Fruit fly (Drosophila melanogaster) Kc167 (cell line): Measurements from ENCODE around the gene CG18814.

Source experiments
- Myc ChIP-seq: fragments of >200 bp; optimal IDR thresholded peaks from 2 replicates; lab custom pipeline; 2017; ENCODE audit warnings: missing external identifiers
- Sin3A ChIP-seq: fragments of >200 bp; optimal IDR thresholded peaks from 2 replicates; lab custom pipeline; 2018; ENCODE audit warnings: missing external identifiers
- h ChIP-seq: fragments of >200 bp; optimal IDR thresholded peaks from 3 replicates; lab custom pipeline; 2018; ENCODE audit warnings: missing external identifiers
- insv ChIP-seq: fragments of >200 bp; optimal IDR thresholded peaks from 3 replicates; lab custom pipeline; 2018; ENCODE audit warnings: missing external identifiers
- psq ChIP-seq: fragments of >200 bp; optimal IDR thresholded peaks from 2 replicates; lab custom pipeline; 2017; ENCODE audit warnings: missing external identifiers
- ttk ChIP-seq: sonication (Bioruptor generic); optimal IDR thresholded peaks from 2 replicates; lab custom pipeline; 2017; ENCODE audit warnings: missing external identifiers

Gene CG18814

DNA sequence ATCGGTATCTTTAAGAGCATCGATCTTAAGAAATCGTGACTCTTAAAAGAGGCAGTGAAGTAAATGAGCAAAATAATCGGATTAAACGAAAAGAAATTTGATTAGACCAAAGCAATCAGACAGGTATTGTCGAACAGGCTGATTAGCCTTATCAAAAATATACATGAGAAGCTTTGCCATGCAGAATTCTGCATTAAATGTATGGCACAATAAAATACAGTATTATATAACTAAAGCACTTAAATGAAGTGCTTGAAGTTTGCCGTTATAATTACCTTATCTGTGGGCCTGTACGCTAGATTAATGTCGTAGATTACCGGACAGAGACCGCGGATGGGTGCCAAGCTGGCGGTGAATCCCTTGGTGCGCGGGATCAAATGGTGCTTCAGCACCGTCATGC is 13.4 kb downstream of the CG18814 start:
- TF ChIP-seq Myc, result no peak
- TF ChIP-seq Sin3A (lab: Kevin White, UChicago), result no peak
- TF ChIP-seq h (lab: Kevin White, UChicago), result no peak
- no peak for TF ChIP-seq insv
- no peak for TF ChIP-seq ttk
- TF ChIP-seq psq (lab: Kevin White, UChicago), result no peak

DNA sequence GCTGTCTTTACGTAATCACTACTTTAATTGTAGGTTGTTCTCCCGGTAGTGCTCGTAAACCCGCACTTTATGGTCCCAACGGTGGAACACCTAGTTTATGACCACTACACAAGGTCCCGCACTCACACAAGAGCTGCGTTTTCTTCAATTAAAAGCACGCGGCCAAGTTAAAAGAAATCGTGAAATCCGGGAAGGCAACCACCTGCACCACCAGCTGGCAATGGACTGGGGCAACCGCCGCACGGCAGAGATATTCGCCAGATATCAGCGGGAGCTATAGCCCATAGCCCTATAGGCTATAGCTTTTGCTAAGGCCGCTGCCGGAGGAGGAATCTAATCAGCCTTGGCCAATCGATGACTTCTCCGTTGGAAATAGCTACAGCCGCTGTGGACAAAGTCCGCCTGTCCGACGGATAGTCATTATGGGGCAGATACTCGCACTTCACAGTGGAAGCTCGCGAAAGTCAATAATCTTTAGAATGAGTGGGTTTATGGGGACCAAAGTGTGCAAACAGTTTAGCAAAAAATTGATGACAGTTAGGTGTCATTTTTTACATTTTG is 14.6 kb downstream of the CG18814 start:
- no peak for TF ChIP-seq h (lab: Kevin White, UChicago)
- TF ChIP-seq ttk, result no peak
- no peak for TF ChIP-seq Myc
- TF ChIP-seq insv, result no peak
- TF ChIP-seq psq (lab: Kevin White, UChicago), result no peak
- no peak for TF ChIP-seq Sin3A (lab: Kevin White, UChicago)

DNA sequence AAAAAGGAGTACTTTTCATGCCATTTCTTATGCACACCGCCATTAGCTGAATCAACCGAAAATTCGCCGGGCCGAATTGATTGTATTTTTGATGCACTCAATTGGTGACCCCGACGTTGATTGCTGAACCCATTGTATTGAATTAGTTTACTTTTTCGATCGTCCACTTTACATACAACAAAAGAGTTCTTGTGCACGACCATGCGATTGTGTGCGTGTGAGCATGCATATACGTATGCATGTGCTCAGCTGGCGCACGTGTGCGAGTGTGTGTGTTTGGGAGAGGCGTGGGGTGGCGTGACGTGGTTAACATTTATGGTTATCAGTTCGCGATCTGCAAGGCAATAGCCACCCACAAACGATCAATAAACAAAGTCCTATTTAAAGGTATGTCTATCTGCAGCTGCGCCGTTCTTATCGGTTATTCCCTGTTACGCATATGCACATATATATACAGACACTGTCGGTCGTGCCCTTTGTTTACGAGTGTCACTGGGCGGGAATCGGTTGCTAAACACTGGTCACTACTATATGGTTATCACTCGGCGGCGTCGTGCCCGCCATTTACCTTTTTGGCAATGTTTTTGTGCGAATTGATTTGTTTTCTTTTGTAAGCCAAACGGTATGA is 15.7 kb downstream of the CG18814 start:
- TF ChIP-seq ttk, result no peak
- no peak for TF ChIP-seq insv
- TF ChIP-seq Sin3A (lab: Kevin White, UChicago), result no peak

DNA sequence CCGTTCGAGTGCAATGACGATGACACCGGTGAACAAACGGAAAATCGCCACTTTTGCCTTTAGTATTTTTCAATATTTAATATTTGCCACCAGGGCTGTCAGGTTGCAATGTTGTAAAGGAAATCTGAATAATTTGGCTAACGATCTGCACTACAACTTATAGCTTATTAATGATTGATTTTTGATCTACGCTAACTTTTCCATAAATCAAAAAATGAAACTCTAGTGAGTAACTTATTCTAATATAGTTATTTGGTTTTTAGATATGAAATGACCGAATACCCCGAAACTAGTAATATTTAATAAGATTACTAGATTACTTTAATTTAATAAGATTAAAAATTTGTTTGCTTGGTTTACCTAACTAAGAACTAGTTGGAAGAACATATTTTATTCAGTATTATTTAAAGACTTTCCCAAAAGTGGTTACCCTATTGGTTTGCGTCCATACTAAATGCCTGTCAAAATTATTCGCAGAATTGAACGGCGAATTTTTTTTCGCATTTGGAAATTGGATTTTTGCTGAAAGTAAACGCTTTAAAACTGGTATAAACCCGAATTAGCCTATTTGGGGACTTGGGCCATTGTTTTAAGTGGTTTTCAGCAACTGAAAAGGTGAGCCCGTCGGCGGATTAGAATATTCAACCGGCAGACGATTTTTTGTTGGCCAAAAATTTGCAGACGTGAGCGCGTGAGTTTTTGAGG is 16.4 kb downstream of the CG18814 start, which contains the start of the genes Agpat3 and RAF2:
TSS of gene Agpat3 (minus strand) at position 78 of the 705 bp plus-strand sequence.
TSS of gene RAF2 (plus strand) at position 448 of the 705 bp plus-strand sequence.
- TF ChIP-seq ttk (no peak), Myc (no peak), insv (no peak), h (lab: Kevin White, UChicago) (no peak), psq (lab: Kevin White, UChicago) (no peak), Sin3A (lab: Kevin White, UChicago) (no peak)

DNA sequence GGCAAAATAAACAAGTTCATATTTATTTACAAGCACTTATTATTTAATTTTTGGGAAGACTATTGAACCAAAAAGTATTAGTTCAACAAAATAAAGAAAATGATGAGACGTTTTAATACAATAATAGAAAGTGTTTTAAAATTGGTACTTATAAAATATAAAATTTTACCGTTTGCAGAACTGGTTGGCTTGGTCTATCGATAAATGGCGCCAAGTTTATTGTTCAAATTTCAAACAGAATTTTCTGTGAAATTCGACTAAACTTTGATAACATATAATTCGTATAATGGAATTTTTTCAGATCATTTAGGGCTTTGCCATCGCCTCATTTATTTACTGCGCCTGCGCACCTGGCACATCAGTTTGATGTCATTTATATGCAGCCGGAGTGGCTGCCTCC is 21.2 kb downstream of the CG18814 start:
- no peak for TF ChIP-seq Sin3A (lab: Kevin White, UChicago)
- no peak for TF ChIP-seq insv
- no peak for TF ChIP-seq ttk
- TF ChIP-seq psq (lab: Kevin White, UChicago), result no peak
- no peak for TF ChIP-seq Myc
- TF ChIP-seq h (lab: Kevin White, UChicago), result no peak

DNA sequence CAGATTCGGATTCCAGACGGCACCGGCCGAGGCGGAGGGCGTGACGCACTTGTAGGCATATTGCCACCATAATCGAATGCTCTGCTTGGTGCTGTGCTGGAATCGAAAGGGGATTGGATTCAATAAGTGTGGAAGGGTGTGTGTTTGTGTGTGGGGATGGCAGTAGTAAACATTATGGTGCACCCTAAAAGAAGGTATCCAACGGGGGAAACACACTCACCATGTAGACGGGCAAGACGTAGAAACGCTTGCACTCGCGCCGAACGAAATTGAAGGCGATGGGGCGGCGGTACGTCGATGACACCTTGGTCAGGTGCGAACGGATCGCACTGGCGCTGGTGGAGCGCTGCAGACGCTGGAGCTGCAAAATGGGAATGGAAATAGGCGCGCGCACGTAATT is 21.6 kb downstream of the CG18814 start:
- no peak for TF ChIP-seq Myc
- no peak for TF ChIP-seq ttk
- TF ChIP-seq Sin3A (lab: Kevin White, UChicago), result no peak
- no peak for TF ChIP-seq h (lab: Kevin White, UChicago)
- no peak for TF ChIP-seq insv
- TF ChIP-seq psq (lab: Kevin White, UChicago), result no peak

DNA sequence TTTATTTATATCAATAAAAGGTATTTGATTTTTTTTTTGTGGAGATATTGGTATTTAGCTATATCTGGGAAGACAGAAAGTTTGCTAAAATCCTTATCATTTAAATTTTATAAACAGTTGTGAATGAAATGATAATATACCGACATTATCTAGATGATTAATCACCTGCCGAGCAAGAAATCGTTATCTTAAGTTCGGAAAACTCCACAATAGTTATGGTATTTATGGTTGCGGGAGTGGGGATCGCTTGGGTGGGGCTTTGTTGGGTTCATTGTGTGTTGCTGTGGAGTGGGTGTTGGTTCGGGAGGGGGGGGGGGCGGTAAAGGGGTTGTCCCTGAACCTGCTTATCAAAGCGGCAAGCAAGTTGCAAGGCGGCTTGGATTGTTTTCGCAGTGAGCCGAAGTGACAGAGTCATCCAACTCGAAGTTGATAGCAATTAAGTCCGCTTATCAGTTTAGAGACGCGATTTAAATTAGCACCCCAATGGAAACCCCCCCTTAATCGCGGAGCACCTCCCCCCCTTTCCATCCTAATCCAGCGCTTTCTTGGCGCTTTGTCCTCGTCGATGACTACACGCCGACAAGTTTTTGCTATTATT is 22.7 kb downstream of the CG18814 start:
- TF ChIP-seq insv (no peak), Myc (no peak), h (lab: Kevin White, UChicago) (no peak), psq (lab: Kevin White, UChicago) (no peak), ttk (no peak), Sin3A (lab: Kevin White, UChicago) (no peak)

DNA sequence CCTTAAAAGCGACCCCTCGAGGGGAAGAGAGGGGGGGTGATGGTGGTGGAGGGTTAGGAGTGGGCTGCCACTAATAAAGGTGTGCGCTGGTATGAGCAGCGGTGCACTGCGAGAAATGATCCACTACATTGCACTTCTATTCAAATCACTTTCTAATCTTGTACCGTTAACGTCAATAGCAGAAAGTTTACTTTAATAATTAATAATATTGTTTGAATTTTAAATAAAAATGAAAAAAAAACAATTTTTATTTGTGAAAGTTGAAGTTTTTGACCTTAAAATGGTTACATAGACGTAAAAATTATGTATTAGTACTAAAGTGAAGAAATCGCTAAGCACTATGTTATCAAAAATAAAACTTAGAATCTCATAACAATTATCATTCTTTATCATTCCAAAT is 23.2 kb downstream of the CG18814 start:
- no peak for TF ChIP-seq psq (lab: Kevin White, UChicago)

DNA sequence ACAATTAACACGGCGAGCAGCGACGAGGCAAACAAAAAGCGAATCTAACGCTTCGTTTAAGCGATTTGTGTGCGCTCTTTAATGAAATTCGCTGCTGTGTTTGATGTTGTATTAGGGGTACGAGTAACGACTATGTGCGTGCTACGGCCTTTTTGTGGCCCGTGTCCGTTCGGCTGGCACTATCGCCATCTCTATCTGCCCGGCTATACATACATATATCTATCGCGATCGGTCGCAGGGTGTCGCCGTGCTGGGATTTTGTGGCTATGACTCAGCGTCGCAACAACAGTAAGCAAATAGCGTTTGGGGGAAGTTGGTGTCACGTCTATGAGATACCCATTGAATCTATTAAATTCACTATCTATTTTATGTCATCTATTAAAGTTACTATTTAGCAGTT is 24.1 kb downstream of the CG18814 start:
- TF ChIP-seq Myc (no peak), Sin3A (lab: Kevin White, UChicago) (no peak), ttk (no peak), insv (no peak), psq (lab: Kevin White, UChicago) (no peak), h (lab: Kevin White, UChicago) (no peak)

DNA sequence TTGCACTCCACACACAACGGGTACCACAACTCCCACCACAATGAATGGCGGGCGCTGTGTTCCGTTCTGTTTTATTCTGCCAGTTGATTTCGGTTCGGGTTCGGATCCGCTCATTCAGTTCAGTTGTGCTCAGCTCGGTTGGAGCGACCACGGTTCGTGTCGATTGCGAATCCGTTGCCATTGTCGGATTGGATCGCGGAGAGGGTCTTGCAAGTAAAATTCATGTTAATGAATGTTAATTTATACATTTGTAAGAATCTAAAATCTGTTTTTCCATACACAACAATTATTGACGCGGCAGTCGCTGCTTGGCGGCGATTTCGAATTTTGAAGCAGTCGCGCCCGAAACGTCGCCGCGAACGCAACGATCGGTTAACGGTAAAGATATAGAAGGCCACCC is 24.9 kb downstream of the CG18814 start, which contains the start of gene Gagr:
TSS of gene Gagr (plus strand) at position 81 of the 400 bp plus-strand sequence.
- TF ChIP-seq Sin3A (lab: Kevin White, UChicago) (no peak), psq (lab: Kevin White, UChicago) (no peak), h (lab: Kevin White, UChicago) (no peak), Myc (no peak), insv (no peak), ttk (no peak)

DNA sequence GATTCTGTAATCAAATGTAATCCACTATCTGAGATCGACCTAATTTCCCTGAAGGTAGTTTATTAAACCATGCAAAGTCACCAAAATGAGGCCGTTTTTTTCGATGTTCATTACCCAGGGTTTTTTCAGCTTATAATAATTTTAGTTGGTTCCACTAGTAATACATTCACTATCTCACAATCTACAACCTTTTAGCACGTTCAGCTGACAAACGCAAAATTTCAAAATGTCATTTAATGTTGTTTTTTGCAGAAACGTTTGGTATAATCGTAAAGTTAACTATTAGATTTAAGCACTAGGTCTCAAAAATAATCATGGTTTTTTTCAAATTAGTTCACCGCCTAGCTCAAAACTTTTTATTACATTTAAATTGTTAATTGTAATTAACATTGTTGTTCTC is 30.5 kb downstream of the CG18814 start, which contains the start of gene CG44836:
TSS of gene CG44836 (minus strand) at position 101 of the 400 bp plus-strand sequence.
- TF ChIP-seq insv, result no peak

DNA sequence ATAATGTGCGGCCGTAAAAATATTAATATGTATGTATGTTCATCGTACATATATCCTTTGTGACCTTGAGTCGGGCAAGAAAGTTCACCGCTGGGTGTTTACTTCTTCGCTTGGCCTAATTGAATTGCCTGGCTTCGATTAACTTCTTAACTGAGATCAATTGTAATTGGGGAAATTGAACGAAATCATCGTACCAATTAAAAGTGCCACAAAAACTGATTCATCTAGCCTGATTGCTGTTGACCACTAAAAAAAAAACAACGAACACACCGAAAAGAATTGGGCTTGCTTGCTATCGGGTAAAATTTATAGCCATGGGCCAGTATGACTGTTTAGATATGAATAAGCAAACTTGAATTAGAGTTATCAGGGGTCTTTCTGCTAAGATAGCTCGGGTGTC is 32.6 kb downstream of the CG18814 start:
- TF ChIP-seq insv (no peak), Sin3A (lab: Kevin White, UChicago) (no peak), psq (lab: Kevin White, UChicago) (no peak), ttk (no peak), h (lab: Kevin White, UChicago) (no peak), Myc (no peak)
